Worm (Caenorhabditis elegans): ENCODE results near the gene aagr-3.

aagr-3 gene

ce11 chrV:9714909-9715308 lies 14.4 kb downstream of the aagr-3 start, which contains the start of gene F40F9.3:
TSS of gene F40F9.3 (plus strand) at chrV:9715209.
- no peak for TF ChIP-seq tlp-1 (tag; optimal IDR thresholded peaks at IDR 0.05)
- TF ChIP-seq sup-37 (GFP tag; optimal IDR thresholded peaks at IDR 0.05), result no peak
- no peak for TF ChIP-seq ztf-11 (tag; optimal IDR thresholded peaks at IDR 0.05)

- TF ChIP-seq ceh-90 (tag; optimal IDR thresholded peaks at IDR 0.05), result no peak
- TF ChIP-seq efl-3 (GFP tag; optimal IDR thresholded peaks at IDR 0.05), result no peak
- TF ChIP-seq sup-37 (GFP tag; optimal IDR thresholded peaks at IDR 0.05), result no peak
- no peak for TF ChIP-seq lin-14 (GFP tag; optimal IDR thresholded peaks at IDR 0.05)
- no peak for TF ChIP-seq C16A3.4 (tag; optimal IDR thresholded peaks at IDR 0.05)
- no peak for TF ChIP-seq egl-27 (tag; optimal IDR thresholded peaks at IDR 0.05)
- TF ChIP-seq aly-2 (tag; optimal IDR thresholded peaks at IDR 0.05), result no peak
- no peak for TF ChIP-seq pax-3 (tag; optimal IDR thresholded peaks at IDR 0.05)
- TF ChIP-seq grh-1 (GFP tag; IDR thresholded peaks at IDR 0.05), result no peak
Measured at ce11 chrV:9713532-9713931, 15.8 kb downstream of the aagr-3 start, which contains the start of gene F40F9.10. TSS of gene F40F9.10 (minus strand) at chrV:9713632.

ce11 chrV:9712418-9713173 lies 16.7 kb downstream of the aagr-3 start:
- TF ChIP-seq ceh-90 (tag; optimal IDR thresholded peaks at IDR 0.05) (no peak), elt-2 (tag; optimal IDR thresholded peaks at IDR 0.05) (peak; percentile 51)

- no peak for TF ChIP-seq C16A3.4 (tag; optimal IDR thresholded peaks at IDR 0.05)
- peak; percentile 71 for TF ChIP-seq elt-2 (tag; optimal IDR thresholded peaks at IDR 0.05)
Measured at ce11 chrV:9711174-9711573, 18.1 kb downstream of the aagr-3 start.

- peak; percentile 6 for TF ChIP-seq elt-2 (tag; optimal IDR thresholded peaks at IDR 0.05)
- no peak for TF ChIP-seq irx-1 (tag; optimal IDR thresholded peaks at IDR 0.05)
Measured at ce11 chrV:9709747-9710146, 19.6 kb downstream of the aagr-3 start, which contains the start of gene tag-120. TSS of gene tag-120 (minus strand) at chrV:9709814.

- no peak for TF ChIP-seq ztf-11 (tag; optimal IDR thresholded peaks at IDR 0.05)
- TF ChIP-seq isw-1 (GFP tag; IDR thresholded peaks at IDR 0.05), result no peak
- TF ChIP-seq skn-1 (tag; optimal IDR thresholded peaks at IDR 0.05), result no peak
- no peak for TF ChIP-seq zip-4 (GFP tag; optimal IDR thresholded peaks at IDR 0.05)
- TF ChIP-seq xbp-1 (tag; optimal IDR thresholded peaks at IDR 0.05), result no peak
- TF ChIP-seq sox-4 (tag; optimal IDR thresholded peaks at IDR 0.05), result no peak
- no peak for TF ChIP-seq ceh-88 (GFP tag; IDR thresholded peaks at IDR 0.05)
- no peak for TF ChIP-seq fkh-10 (GFP tag; optimal IDR thresholded peaks at IDR 0.05)
- no peak for TF ChIP-seq ceh-90 (tag; optimal IDR thresholded peaks at IDR 0.05)
- TF ChIP-seq lir-3 (tag; optimal IDR thresholded peaks at IDR 0.05; ENCODE audit: poor library complexity), result no peak
- TF ChIP-seq alr-1 (tag; optimal IDR thresholded peaks at IDR 0.05; ENCODE audit: borderline replicate concordance), result no peak
- TF ChIP-seq nhr-84 (tag; optimal IDR thresholded peaks at IDR 0.05), result no peak
- TF ChIP-seq Y116A8C.19 (tag; optimal IDR thresholded peaks at IDR 0.05; ENCODE audit: borderline replicate concordance), result no peak
Measured at ce11 chrV:9706592-9706991, 22.7 kb downstream of the aagr-3 start.

DNA sequence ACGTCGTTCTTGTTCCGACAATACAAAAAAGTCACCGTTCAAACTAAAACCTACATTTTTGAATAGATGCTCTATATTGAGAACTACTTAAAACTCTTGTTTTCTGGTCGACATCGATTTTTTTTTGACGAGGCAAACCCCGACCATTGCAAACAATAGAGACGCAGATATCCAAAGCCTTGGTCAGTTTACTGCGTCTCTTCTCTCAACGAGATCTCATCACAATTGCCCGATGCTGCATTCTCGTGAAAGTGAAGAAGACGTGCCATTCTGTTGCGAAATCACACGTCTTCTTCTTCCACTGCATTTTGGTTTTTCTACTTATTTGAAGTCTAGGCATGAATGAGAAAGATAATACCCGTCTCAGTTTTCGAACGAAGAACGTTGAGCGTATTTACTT lies 24.9 kb downstream of the aagr-3 start:
- TF ChIP-seq lin-14 (GFP tag; optimal IDR thresholded peaks at IDR 0.05) (peak; percentile 90), ceh-88 (GFP tag; IDR thresholded peaks at IDR 0.05) (no peak), xbp-1 (tag; optimal IDR thresholded peaks at IDR 0.05) (peak; percentile 20), aly-2 (tag; optimal IDR thresholded peaks at IDR 0.05) (no peak), nhr-28 (tag; optimal IDR thresholded peaks at IDR 0.05) (no peak), nhr-19 (GFP tag; conservative IDR thresholded peaks at IDR 0.05) (no peak), elt-3 (tag; optimal IDR thresholded peaks at IDR 0.05) (peak in 1 of 6 experiments; percentile 63), fos-1 (tag; optimal IDR thresholded peaks at IDR 0.05) (no peak), nhr-76 (tag; optimal IDR thresholded peaks at IDR 0.05) (no peak), dpl-1 (GFP tag; optimal IDR thresholded peaks at IDR 0.05) (peak in 2 of 3 experiments; percentile 14 to 35), egl-27 (tag; optimal IDR thresholded peaks at IDR 0.05) (no peak), lin-35 (GFP tag; optimal IDR thresholded peaks at IDR 0.05) (peak; percentile 35 to 54), zag-1 (tag; optimal IDR thresholded peaks at IDR 0.05) (no peak), zip-4 (GFP tag; optimal IDR thresholded peaks at IDR 0.05) (no peak), ztf-11 (tag; optimal IDR thresholded peaks at IDR 0.05) (no peak), hlh-17 (GFP tag; optimal IDR thresholded peaks at IDR 0.05; ENCODE audit: borderline replicate concordance) (no peak), nhr-85 (tag) (peak; percentile 36), rnt-1 (tag; optimal IDR thresholded peaks at IDR 0.05) (no peak), ceh-90 (tag; optimal IDR thresholded peaks at IDR 0.05) (no peak), lsy-2 (tag; optimal IDR thresholded peaks at IDR 0.05) (peak; percentile 27 to 67), ceh-82 (tag; optimal IDR thresholded peaks at IDR 0.05) (peak; percentile 31 to 73 (median 69))
